Fruit fly (Drosophila melanogaster): Measurements from ENCODE around the gene Srp54.

The Srp54 gene

dm6 chr2L:9897296-9897695 is 15.4 kb upstream of the Srp54 start, which contains the start of gene RpS2 (continued):
- peak; percentile 71 for TF ChIP-seq CG15514 (GFP tag; optimal IDR thresholded peaks at IDR 0.05)
- TF ChIP-seq CG12071 (GFP tag; optimal IDR thresholded peaks at IDR 0.05) = no peak
- no peak for TF ChIP-seq ham (GFP tag; IDR thresholded peaks at IDR 0.05)
- TF ChIP-seq YL-1 (GFP tag; optimal IDR thresholded peaks at IDR 0.05) = peak; percentile 92
- TF ChIP-seq CG33213 (GFP tag; optimal IDR thresholded peaks at IDR 0.05) = peak; percentile 39
- no peak for TF ChIP-seq CG10462 (GFP tag; optimal IDR thresholded peaks at IDR 0.05)
- TF ChIP-seq Kr (GFP tag; optimal IDR thresholded peaks at IDR 0.05) = no peak
- peak; percentile 45 for TF ChIP-seq CG2202 (tag; optimal IDR thresholded peaks at IDR 0.05)
- no peak for TF ChIP-seq fd64A (GFP tag; optimal IDR thresholded peaks at IDR 0.05)
- TF ChIP-seq kni (GFP tag; optimal IDR thresholded peaks at IDR 0.05) = peak; percentile 38
- peak; percentile 24 to 26 for TF ChIP-seq dpn (GFP tag; optimal IDR thresholded peaks at IDR 0.05)
- peak; percentile 82 for TF ChIP-seq CG12659 (GFP tag; optimal IDR thresholded peaks at IDR 0.05)
- peak; percentile 99 for TF ChIP-seq knrl (GFP tag; IDR thresholded peaks at IDR 0.05; ENCODE audit: partially characterized antibody)
- TF ChIP-seq CG15073 (GFP tag; optimal IDR thresholded peaks at IDR 0.05) = no peak
- TF ChIP-seq CG10959 (GFP tag; IDR thresholded peaks at IDR 0.05) = no peak
- TF ChIP-seq Hmr (GFP tag; optimal IDR thresholded peaks at IDR 0.05) = peak; percentile 85
- TF ChIP-seq CG4730 (GFP tag; IDR thresholded peaks at IDR 0.05) = no peak
- peak; percentile 23 for TF ChIP-seq Sox100B (GFP tag; optimal IDR thresholded peaks at IDR 0.05)
- TF ChIP-seq Lim3 (GFP tag; IDR thresholded peaks at IDR 0.05) = no peak
- no peak for TF ChIP-seq Nf-YA (GFP tag; IDR thresholded peaks at IDR 0.05)
- TF ChIP-seq esg (GFP tag; conservative IDR thresholded peaks at IDR 0.05) = no peak
- peak; percentile 68 for TF ChIP-seq lab (GFP tag; optimal IDR thresholded peaks at IDR 0.05)
- TF ChIP-seq Camta (GFP tag; optimal IDR thresholded peaks at IDR 0.05) = no peak
- no peak for TF ChIP-seq CG3065 (GFP tag; optimal IDR thresholded peaks at IDR 0.05)
- no peak for TF ChIP-seq HmgD (GFP tag; optimal IDR thresholded peaks at IDR 0.05)
- TF ChIP-seq seq (GFP tag; IDR thresholded peaks at IDR 0.05) = peak; percentile 27; the same call in 1 of the 2 replicates
- TF ChIP-seq stwl (tag; optimal IDR thresholded peaks at IDR 0.05) = peak; percentile 66
- TF ChIP-seq tio (GFP tag; optimal IDR thresholded peaks at IDR 0.05) = no peak
- TF ChIP-seq Oaz (GFP tag; IDR thresholded peaks at IDR 0.05) = no peak
- peak; percentile 53 for TF ChIP-seq gcm (GFP tag; optimal IDR thresholded peaks at IDR 0.05)
- TF ChIP-seq D (optimal IDR thresholded peaks at IDR 0.05) = no peak
- peak; percentile 16 for TF ChIP-seq D (GFP tag; optimal IDR thresholded peaks at IDR 0.05)
- TF ChIP-seq trem (tag; optimal IDR thresholded peaks at IDR 0.05) = no peak
- TF ChIP-seq CG6791 (GFP tag; IDR thresholded peaks at IDR 0.05; ENCODE audit: partially characterized antibody) = peak; percentile 99
- peak; percentile 54 for TF ChIP-seq mirr (GFP tag; optimal IDR thresholded peaks at IDR 0.05)
- peak; percentile 94 for TF ChIP-seq CG2116 (GFP tag; optimal IDR thresholded peaks at IDR 0.05)
- no peak for TF ChIP-seq CG17829 (tag; optimal IDR thresholded peaks at IDR 0.05)
- peak; percentile 98 for TF ChIP-seq vnd (GFP tag; IDR thresholded peaks at IDR 0.05; ENCODE audit: partially characterized antibody)
- TF ChIP-seq oc (tag; optimal IDR thresholded peaks at IDR 0.05) = peak; percentile 47
- TF ChIP-seq p53 (GFP tag; optimal IDR thresholded peaks at IDR 0.05) = no peak
- TF ChIP-seq pzg (GFP tag; optimal IDR thresholded peaks at IDR 0.05) = peak; percentile 81
- peak; percentile 3 for TF ChIP-seq CG4328 (GFP tag; optimal IDR thresholded peaks at IDR 0.05)
- peak in 1 of 2 experiments; percentile 56 for TF ChIP-seq Pdp1 (GFP tag; optimal IDR thresholded peaks at IDR 0.05)
- TF ChIP-seq CG7987 (GFP tag; optimal IDR thresholded peaks at IDR 0.05) = peak; percentile 68
- TF ChIP-seq TFAM (GFP tag; optimal IDR thresholded peaks at IDR 0.05) = no peak
- peak; percentile 92 for TF ChIP-seq dm (GFP tag; optimal IDR thresholded peaks at IDR 0.05)
- TF ChIP-seq bigmax (GFP tag; optimal IDR thresholded peaks at IDR 0.05) = peak; percentile 66
- peak; percentile 18 for TF ChIP-seq CG12155 (GFP tag; optimal IDR thresholded peaks at IDR 0.05)
- no peak for TF ChIP-seq Hand (GFP tag; optimal IDR thresholded peaks at IDR 0.05)
- no peak for TF ChIP-seq Awh (GFP tag; IDR thresholded peaks at IDR 0.05)
- TF ChIP-seq Max (GFP tag; optimal IDR thresholded peaks at IDR 0.05) = peak; percentile 42

Measured in whole organism, embryonic.